Fruit fly (Drosophila melanogaster): ENCODE measurements around the gene ClpP.

DNA sequence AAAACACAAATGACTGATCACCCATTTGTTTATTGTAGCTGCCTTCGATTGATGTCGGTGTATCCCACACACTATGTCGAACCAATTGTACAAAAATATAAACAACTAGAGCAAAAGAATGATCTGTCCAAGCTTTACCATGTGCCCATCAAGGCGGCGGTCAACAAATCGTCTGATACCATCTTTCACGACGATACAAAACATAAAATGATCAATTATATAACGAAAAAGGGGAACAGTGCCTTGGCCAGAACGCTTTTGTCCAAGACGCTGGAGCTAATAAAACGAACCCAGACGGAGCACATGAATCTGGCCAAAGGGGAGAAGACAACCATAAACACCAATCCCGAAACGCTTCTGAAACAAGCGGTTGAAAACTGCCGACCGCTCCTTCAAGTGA lies 30.2 kb downstream of the ClpP start:
- TF ChIP-seq CG11617 (GFP tag; optimal IDR thresholded peaks at IDR 0.05) (no peak), toe (GFP tag; optimal IDR thresholded peaks at IDR 0.05) (no peak), CG5204 (GFP tag; optimal IDR thresholded peaks at IDR 0.05) (no peak), ovo (GFP tag; optimal IDR thresholded peaks at IDR 0.05) (no peak), cnc (optimal IDR thresholded peaks at IDR 0.05) (no peak), CG33017 (tag; optimal IDR thresholded peaks at IDR 0.05) (no peak), CG7045 (GFP tag; optimal IDR thresholded peaks at IDR 0.05) (no peak), kay (GFP tag; ENCODE audit: borderline replicate concordance) (no peak), Hr96 (GFP tag; optimal IDR thresholded peaks at IDR 0.05) (no peak), CG14711 (tag; optimal IDR thresholded peaks at IDR 0.05) (no peak), Mnt (GFP tag; optimal IDR thresholded peaks at IDR 0.05) (no peak)

Measured in whole organism, adult.